Worm (Caenorhabditis elegans): ENCODE measurements around the gene C17F4.12.

DNA sequence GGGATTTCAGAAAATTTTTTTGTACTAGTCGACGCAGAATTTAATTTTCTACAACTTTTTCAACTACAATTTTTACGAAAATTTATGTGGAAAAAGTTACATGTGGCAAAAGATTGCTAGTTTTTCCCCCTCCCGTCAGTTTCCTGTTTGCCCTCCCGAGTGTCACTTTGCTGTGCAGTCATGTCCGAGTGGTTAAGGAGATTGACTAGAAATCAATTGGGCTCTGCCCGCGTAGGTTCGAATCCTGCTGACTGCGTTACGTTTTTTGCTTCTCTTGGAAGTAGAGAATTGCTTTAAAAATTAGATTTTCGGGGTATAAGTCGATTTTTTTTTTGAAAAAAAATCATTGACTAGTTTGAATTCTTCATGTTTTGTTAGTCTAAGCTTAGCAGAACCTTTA lies 23.8 kb upstream of the C17F4.12 start:
- 0 out of 2 replicates have a peak, but pooled peaks have one; percentile 19 for TF ChIP-seq scrt-1 (GFP tag; IDR thresholded peaks at IDR 0.05)
- no peak for TF ChIP-seq ceh-36 (tag; optimal IDR thresholded peaks at IDR 0.05)
- no peak for TF ChIP-seq ets-7 (tag; optimal IDR thresholded peaks at IDR 0.05)
- peak; percentile 60; the same call in 1 of the 2 replicates for TF ChIP-seq flt-1 (GFP tag; IDR thresholded peaks at IDR 0.05)
- no peak for TF ChIP-seq F13C5.2 (tag; optimal IDR thresholded peaks at IDR 0.05)
- TF ChIP-seq hnd-1 (tag; optimal IDR thresholded peaks at IDR 0.05): peak; percentile 1
- TF ChIP-seq ama-1 (optimal IDR thresholded peaks at IDR 0.05): no peak
- peak; percentile 82 for TF ChIP-seq pes-1 (GFP tag; IDR thresholded peaks at IDR 0.05)
- TF ChIP-seq tra-4 (tag; optimal IDR thresholded peaks at IDR 0.05): no peak
- TF ChIP-seq hmg-4 (GFP tag; optimal IDR thresholded peaks at IDR 0.05): no peak
- no peak for TF ChIP-seq B0310.2 (tag; optimal IDR thresholded peaks at IDR 0.05)
- no peak for TF ChIP-seq sea-1 (GFP tag; conservative IDR thresholded peaks at IDR 0.05)
